Worm (Caenorhabditis elegans) whole organism, mixed stage, embryonic: Measurements from ENCODE around the gene C29E4.17.

Source experiments
- M03D4.4 ChIP-seq: sonication (generic microtip); optimal IDR thresholded peaks from 2 replicates; lab custom pipeline; 2017; ENCODE audit warnings: mild to moderate bottlenecking, missing genetic modification characterization, missing compliant biosample characterization
- bed-3 ChIP-seq: fragments of 200-800 bp; sonication (Bioruptor generic); optimal IDR thresholded peaks from 3 replicates; lab custom pipeline; 2018; ENCODE audit warnings: mild to moderate bottlenecking, missing genetic modification characterization, moderate library complexity, missing compliant biosample characterization
- blmp-1 ChIP-seq: fragments of 150-350 bp; optimal IDR thresholded peaks from 2 replicates; lab custom pipeline; 2014; ENCODE audit warnings: missing biosample characterization, missing genetic modification characterization
- ceh-39 ChIP-seq: fragments of 150-350 bp; optimal IDR thresholded peaks from 2 replicates; lab custom pipeline; 2014; ENCODE audit warnings: missing biosample characterization, missing genetic modification characterization
- ces-1 ChIP-seq: fragments of 150-350 bp; optimal IDR thresholded peaks from 2 replicates; lab custom pipeline; 2014; ENCODE audit warnings: missing biosample characterization, missing genetic modification reagents, missing genetic modification characterization
- cnd-1 ChIP-seq: fragments of 200-800 bp; sonication (Bioruptor generic); optimal IDR thresholded peaks from 2 replicates; lab custom pipeline; 2018; ENCODE audit warnings: mild to moderate bottlenecking, missing genetic modification characterization, missing compliant biosample characterization
- elt-1 ChIP-seq: sonication (generic microtip); optimal IDR thresholded peaks from 2 replicates; lab custom pipeline; 2017; ENCODE audit warnings: missing genetic modification characterization, mild to moderate bottlenecking, missing compliant biosample characterization, antibody characterized with exemption, moderate library complexity, borderline replicate concordance; ENCODE audit not compliant: insufficient read depth
- elt-3 ChIP-seq: fragments of 150-350 bp; optimal IDR thresholded peaks from 2 replicates; lab custom pipeline; 2014; ENCODE audit warnings: missing biosample characterization, missing genetic modification characterization
- ham-2 ChIP-seq: fragments of 200-800 bp; sonication (Bioruptor generic); optimal IDR thresholded peaks from 2 replicates; lab custom pipeline; 2018; ENCODE audit warnings: mild to moderate bottlenecking, missing genetic modification characterization, missing compliant biosample characterization
- hlh-1 ChIP-seq: fragments of 150-350 bp; optimal IDR thresholded peaks from 2 replicates; lab custom pipeline; 2014; ENCODE audit warnings: missing biosample characterization, missing genetic modification reagents, missing genetic modification characterization
- lin-13 ChIP-seq: fragments of 150-350 bp; optimal IDR thresholded peaks from 2 replicates; lab custom pipeline; 2014; ENCODE audit warnings: missing biosample characterization, missing genetic modification characterization
- lin-32 ChIP-seq: fragments of 200-800 bp; sonication (Bioruptor generic); optimal IDR thresholded peaks from 2 replicates; lab custom pipeline; 2018; ENCODE audit warnings: mild to moderate bottlenecking, missing genetic modification characterization, missing compliant biosample characterization
- lsy-2 ChIP-seq: fragments of 150-350 bp; optimal IDR thresholded peaks from 2 replicates; lab custom pipeline; 2014; ENCODE audit warnings: missing biosample characterization, missing genetic modification characterization
- mab-5 ChIP-seq: fragments of 150-350 bp; optimal IDR thresholded peaks from 2 replicates; lab custom pipeline; 2014; ENCODE audit warnings: missing biosample characterization, missing genetic modification characterization
- mep-1 ChIP-seq: fragments of 150-350 bp; optimal IDR thresholded peaks from 2 replicates; lab custom pipeline; 2017; ENCODE audit warnings: missing biosample characterization, missing genetic modification reagents, missing genetic modification characterization, inconsistent platforms
- mls-2 ChIP-seq: sonication (generic microtip); optimal IDR thresholded peaks from 2 replicates; lab custom pipeline; 2016; ENCODE audit warnings: mild to moderate bottlenecking, missing genetic modification characterization, moderate library complexity, missing compliant biosample characterization
- nhr-12 ChIP-seq: fragments of 150-350 bp; optimal IDR thresholded peaks from 2 replicates; lab custom pipeline; 2014; ENCODE audit warnings: missing biosample characterization, missing genetic modification characterization
- nhr-237 ChIP-seq: fragments of 150-350 bp; optimal IDR thresholded peaks from 2 replicates; lab custom pipeline; 2014; ENCODE audit warnings: missing biosample characterization, missing genetic modification characterization
- nhr-76 ChIP-seq: sonication (generic microtip); optimal IDR thresholded peaks from 2 replicates; lab custom pipeline; 2017; ENCODE audit warnings: missing biosample characterization, missing genetic modification characterization
- pha-4 ChIP-seq: fragments of 150-350 bp; optimal IDR thresholded peaks from 2 replicates; lab custom pipeline; 2018; ENCODE audit warnings: missing biosample characterization, missing genetic modification reagents, missing genetic modification characterization
- sem-2 ChIP-seq: fragments of 200-800 bp; sonication (Bioruptor generic); optimal IDR thresholded peaks from 2 replicates; lab custom pipeline; 2018; ENCODE audit warnings: mild to moderate bottlenecking, missing genetic modification characterization, missing compliant biosample characterization
- snpc-4 ChIP-seq: fragments of 150-350 bp; optimal IDR thresholded peaks from 2 replicates; lab custom pipeline; 2014; ENCODE audit warnings: missing biosample characterization, missing genetic modification characterization
- sptf-1 ChIP-seq: sonication (generic microtip); optimal IDR thresholded peaks from 2 replicates; lab custom pipeline; 2017; ENCODE audit warnings: mild to moderate bottlenecking, missing genetic modification characterization, moderate library complexity, missing compliant biosample characterization
- tbx-8 ChIP-seq: fragments of 200-800 bp; sonication (Bioruptor generic); optimal IDR thresholded peaks from 2 replicates; lab custom pipeline; 2018; ENCODE audit warnings: mild to moderate bottlenecking, missing genetic modification characterization, moderate library complexity, missing compliant biosample characterization
- unc-120 ChIP-seq: sonication (generic microtip); optimal IDR thresholded peaks from 2 replicates; lab custom pipeline; 2017; ENCODE audit warnings: missing genetic modification characterization, missing compliant biosample characterization; ENCODE audit not compliant: poor library complexity, severe bottlenecking
- unc-39 ChIP-seq: fragments of 150-350 bp; optimal IDR thresholded peaks from 2 replicates; lab custom pipeline; 2014; ENCODE audit warnings: missing biosample characterization, missing genetic modification characterization
- unc-62 ChIP-seq: fragments of 150-350 bp; optimal IDR thresholded peaks from 2 replicates; lab custom pipeline; 2014; ENCODE audit warnings: missing biosample characterization, missing genetic modification reagents, missing genetic modification characterization
- zip-8 ChIP-seq: fragments of 150-350 bp; optimal IDR thresholded peaks from 2 replicates; lab custom pipeline; 2014; ENCODE audit warnings: missing biosample characterization, missing genetic modification characterization
- ztf-11 ChIP-seq: fragments of 150-350 bp; optimal IDR thresholded peaks from 2 replicates; lab custom pipeline; 2014; ENCODE audit warnings: missing biosample characterization, missing genetic modification characterization

C29E4.17 gene

DNA sequence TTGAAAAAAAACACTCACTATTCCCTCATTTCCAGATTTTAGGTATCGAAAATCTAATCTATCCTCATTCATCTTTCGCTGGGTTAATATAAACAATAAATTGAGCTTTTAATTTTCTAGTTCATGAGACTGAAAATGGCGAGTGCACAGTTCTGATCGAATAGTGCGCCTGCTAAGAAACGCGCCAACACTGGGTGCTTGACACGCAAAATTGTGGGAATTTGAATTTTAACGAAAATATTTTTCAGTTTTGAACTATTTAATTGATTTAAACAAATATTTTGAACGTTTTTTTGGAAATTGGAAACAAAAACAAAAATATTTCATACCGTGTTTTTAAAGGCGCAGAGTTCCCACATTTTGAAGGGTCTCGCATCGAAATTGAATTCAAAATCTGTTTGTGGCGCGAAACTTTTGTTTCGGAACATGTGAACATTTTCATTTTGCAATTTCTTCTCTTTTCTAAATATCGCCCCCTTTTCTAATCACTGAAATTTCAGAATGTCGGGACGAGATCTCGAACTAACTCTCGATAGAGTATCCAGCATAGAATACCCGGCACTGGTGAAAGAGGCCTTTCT, 6.3 kb downstream of the C29E4.17 start, which contains the start of the genes C29E4.13 and npp-15:
Gene C29E4.13 (minus strand): TSS at position 169 of the 581 bp plus-strand sequence.
Gene npp-15 (plus strand): TSS at position 495 of the 581 bp plus-strand sequence.
- TF ChIP-seq unc-62, result no peak
- TF ChIP-seq unc-120 (tag; lab: Kevin White, UChicago), result no peak
- TF ChIP-seq nhr-237 (tag; lab: Kevin White, UChicago), result peak; percentile 16
- peak; percentile 34 for TF ChIP-seq lsy-2 (tag; lab: Kevin White, UChicago)

DNA sequence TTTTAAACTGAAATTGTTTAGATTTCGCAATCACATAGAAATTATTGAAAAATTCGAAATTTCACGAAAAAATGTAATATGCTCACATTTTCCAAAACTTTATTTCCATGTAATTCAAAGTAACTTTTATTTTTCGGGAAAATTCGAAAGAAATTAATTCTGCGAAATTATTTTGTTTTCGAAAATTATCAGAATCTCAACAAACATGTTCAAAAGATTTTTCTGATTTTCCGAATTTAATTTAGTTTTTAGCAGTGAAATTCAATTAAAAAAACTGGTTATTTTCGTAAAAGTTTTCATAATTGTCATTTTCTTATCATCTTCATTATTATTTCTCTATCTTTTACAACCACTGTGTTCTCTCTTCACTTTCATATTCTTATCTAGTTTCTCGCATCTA, 10.9 kb downstream of the C29E4.17 start, which contains the start of gene ran-2:
Gene ran-2 (plus strand): TSS at position 301 of the 400 bp plus-strand sequence.
- TF ChIP-seq blmp-1 (tag; lab: Kevin White, UChicago) (no peak), tbx-8 (GFP tag; lab: Kevin White, UChicago) (no peak), snpc-4 (tag; lab: Kevin White, UChicago) (no peak)

DNA sequence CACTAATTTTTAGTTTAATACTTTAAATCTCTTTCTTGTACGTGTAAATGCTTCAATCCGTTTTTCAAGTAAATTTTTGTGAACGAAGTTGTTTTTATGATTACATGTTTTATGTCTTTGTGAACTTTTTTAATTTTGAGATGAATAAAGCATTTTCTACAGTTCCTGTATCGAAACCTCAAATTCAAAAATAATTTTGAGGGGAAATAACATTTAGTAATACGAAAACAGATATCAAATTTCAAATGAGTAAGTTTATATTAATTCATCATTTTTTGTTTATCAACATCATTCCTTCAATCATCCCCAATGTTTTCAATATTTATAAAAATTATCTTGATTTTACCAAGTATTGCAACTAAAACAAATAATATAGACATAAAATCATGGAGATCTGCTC, 15.2 kb downstream of the C29E4.17 start, which contains the start of gene C29E4.10:
Gene C29E4.10 (plus strand): TSS at position 301 of the 400 bp plus-strand sequence.
- TF ChIP-seq nhr-12 (tag; lab: Kevin White, UChicago), result no peak

DNA sequence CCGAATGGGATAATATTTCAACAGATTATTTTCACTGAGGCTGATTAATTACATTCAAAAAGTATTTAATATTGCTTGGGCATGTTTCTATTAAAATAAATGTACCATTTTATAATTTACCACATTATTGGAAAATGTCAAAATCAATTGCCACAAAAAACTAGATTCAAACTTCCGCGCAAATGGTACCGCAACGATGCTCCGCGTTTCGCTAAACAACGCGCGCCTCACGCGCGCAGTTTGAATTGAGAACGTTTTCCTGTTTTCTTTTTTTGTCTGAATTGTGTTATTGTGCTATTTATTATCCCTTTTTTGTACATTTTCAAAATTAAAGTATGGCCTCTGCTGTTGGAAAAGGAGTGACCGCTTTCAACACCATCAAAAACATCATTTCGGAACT, 18.5 kb downstream of the C29E4.17 start, which contains the start of gene C29E4.12:
Gene C29E4.12 (plus strand): TSS at position 333 of the 400 bp plus-strand sequence.
- TF ChIP-seq nhr-237 (tag; lab: Kevin White, UChicago), result peak; percentile 76
- no peak for TF ChIP-seq sem-2 (GFP tag; lab: Kevin White, UChicago)
- no peak for TF ChIP-seq lin-32 (GFP tag; lab: Kevin White, UChicago)
- peak; percentile 61 for TF ChIP-seq pha-4 (tag; lab: Kevin White, UChicago)
- no peak for TF ChIP-seq unc-120 (tag; lab: Kevin White, UChicago)
- peak; percentile 76 for TF ChIP-seq mep-1
- TF ChIP-seq ceh-39, result peak; percentile 52
- no peak for TF ChIP-seq elt-3 (tag; lab: Kevin White, UChicago)
- no peak for TF ChIP-seq ztf-11
- peak; percentile 16 for TF ChIP-seq lin-13 (tag; lab: Kevin White, UChicago)
- TF ChIP-seq unc-39 (tag; lab: Kevin White, UChicago), result no peak
- no peak for TF ChIP-seq nhr-76 (tag; lab: Kevin White, UChicago)
- TF ChIP-seq zip-8 (tag; lab: Kevin White, UChicago), result no peak
- peak; percentile 28 for TF ChIP-seq hlh-1 (tag; lab: Kevin White, UChicago)
- no peak for TF ChIP-seq tbx-8 (GFP tag; lab: Kevin White, UChicago)
- no peak for TF ChIP-seq unc-62
- no peak for TF ChIP-seq cnd-1 (tag; lab: Kevin White, UChicago)
- TF ChIP-seq ham-2 (GFP tag; lab: Kevin White, UChicago), result no peak
- TF ChIP-seq sptf-1 (tag; lab: Kevin White, UChicago), result no peak
- peak; percentile 81 for TF ChIP-seq lsy-2 (tag; lab: Kevin White, UChicago)
- TF ChIP-seq mab-5 (tag; lab: Kevin White, UChicago), result no peak

- TF ChIP-seq pha-4 (tag; lab: Kevin White, UChicago), result no peak
- TF ChIP-seq hlh-1 (tag; lab: Kevin White, UChicago), result no peak
- TF ChIP-seq mep-1, result no peak
- no peak for TF ChIP-seq elt-1
- no peak for TF ChIP-seq zip-8 (tag; lab: Kevin White, UChicago)
- no peak for TF ChIP-seq ceh-39
- no peak for TF ChIP-seq lsy-2 (tag; lab: Kevin White, UChicago)
- TF ChIP-seq unc-62, result no peak
- TF ChIP-seq mls-2 (tag; lab: Kevin White, UChicago), result no peak
- TF ChIP-seq cnd-1 (tag; lab: Kevin White, UChicago), result no peak
- no peak for TF ChIP-seq ztf-11
- no peak for TF ChIP-seq tbx-8 (GFP tag; lab: Kevin White, UChicago)
- no peak for TF ChIP-seq nhr-76 (tag; lab: Kevin White, UChicago)
- TF ChIP-seq mab-5 (tag; lab: Kevin White, UChicago), result no peak
- TF ChIP-seq blmp-1 (tag; lab: Kevin White, UChicago), result no peak
These were observed 19.1 kb downstream of the C29E4.17 start, which contains the start of gene kle-2 for ce11 chrIII:7941417-7941816. kle-2 (plus strand) TSS chrIII:7941717.

DNA sequence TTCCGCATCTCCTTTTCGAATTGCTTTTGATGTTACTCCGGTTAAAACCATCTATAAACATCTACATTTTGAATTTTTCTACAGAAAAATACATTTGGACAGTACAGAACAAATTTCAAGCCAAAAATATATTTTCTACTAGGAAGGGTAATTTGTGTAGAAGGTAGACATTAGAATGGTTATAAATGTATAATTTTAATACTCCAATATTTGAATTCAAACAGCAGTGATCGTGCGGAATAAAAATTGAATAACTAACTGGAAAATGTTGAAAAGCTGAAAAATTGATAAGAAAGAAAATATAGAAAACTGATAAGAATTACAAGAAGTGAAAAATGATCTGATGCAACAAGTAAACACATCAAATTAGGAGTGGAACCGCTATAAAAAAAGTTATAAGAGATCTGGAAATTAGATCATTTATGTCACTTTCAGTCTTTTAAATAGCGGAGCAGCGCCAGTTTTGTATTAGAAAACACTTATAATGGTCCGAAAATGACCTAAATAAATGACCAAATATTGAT, 24.7 kb downstream of the C29E4.17 start, which contains the start of gene gsto-1:
Gene gsto-1 (minus strand): TSS at position 51 of the 524 bp plus-strand sequence.
- no peak for TF ChIP-seq lin-32 (GFP tag; lab: Kevin White, UChicago)
- TF ChIP-seq elt-1, result no peak
- TF ChIP-seq unc-39 (tag; lab: Kevin White, UChicago), result no peak
- no peak for TF ChIP-seq nhr-237 (tag; lab: Kevin White, UChicago)
- no peak for TF ChIP-seq mab-5 (tag; lab: Kevin White, UChicago)
- TF ChIP-seq cnd-1 (tag; lab: Kevin White, UChicago), result no peak
- TF ChIP-seq nhr-12 (tag; lab: Kevin White, UChicago), result no peak
- TF ChIP-seq ham-2 (GFP tag; lab: Kevin White, UChicago), result no peak
- no peak for TF ChIP-seq sem-2 (GFP tag; lab: Kevin White, UChicago)
- TF ChIP-seq snpc-4 (tag; lab: Kevin White, UChicago), result no peak
- TF ChIP-seq ces-1 (GFP tag; lab: Kevin White, UChicago), result no peak
- no peak for TF ChIP-seq bed-3 (GFP tag; lab: Kevin White, UChicago)
- TF ChIP-seq sptf-1 (tag; lab: Kevin White, UChicago), result no peak
- no peak for TF ChIP-seq pha-4 (tag; lab: Kevin White, UChicago)
- no peak for TF ChIP-seq zip-8 (tag; lab: Kevin White, UChicago)
- TF ChIP-seq hlh-1 (tag; lab: Kevin White, UChicago), result no peak
- TF ChIP-seq M03D4.4 (tag; lab: Kevin White, UChicago), result no peak
- TF ChIP-seq mep-1, result no peak
